Worm (Caenorhabditis elegans) whole organism, L4 larva: ENCODE data around the gene haf-2.
A peak's percentile ranks its signal among the peaks of the same experiment; 100 is the strongest.

Experiments used
- F37D6.2 ChIP-seq: sonication (generic microtip); optimal IDR thresholded peaks from 2 replicates; lab custom pipeline; 2016; ENCODE audit warnings: mild to moderate bottlenecking, missing genetic modification characterization, missing compliant biosample characterization
- T26A8.4 ChIP-seq: fragments of 200-800 bp; sonication (Bioruptor generic); IDR thresholded peaks from 2 replicates; pipeline ENCODE4 v1.3.6; 2022; ENCODE audit warnings: missing genetic modification characterization, missing compliant biosample characterization
- Y48G9A.11 ChIP-seq: fragments of 200-800 bp; sonication (Bioruptor generic); IDR thresholded peaks from 2 replicates; pipeline ENCODE4 v1.3.6; 2022; ENCODE audit warnings: missing genetic modification reagents, missing genetic modification characterization, missing compliant biosample characterization
- aha-1 ChIP-seq: fragments of 150-350 bp; peaks from one replicate; lab custom pipeline; 2014; ENCODE audit warnings: missing biosample characterization, missing genetic modification characterization
- ceh-44 ChIP-seq: fragments of 200-800 bp; sonication (Bioruptor generic); IDR thresholded peaks from 2 replicates; pipeline ENCODE4 v1.3.6; 2022; ENCODE audit warnings: missing genetic modification reagents, missing genetic modification characterization, missing compliant biosample characterization
- ces-1 ChIP-seq: fragments of 150-350 bp; sonication (generic microtip); optimal IDR thresholded peaks from 4 replicates; lab custom pipeline; 2014; ENCODE audit warnings: missing biosample characterization, missing genetic modification reagents, missing genetic modification characterization
- daf-16 ChIP-seq, 3 experiments: sonication (generic microtip); optimal IDR thresholded peaks; 2 replicates each; lab custom pipeline; 2016 to 2017; ENCODE audit warnings: missing genetic modification characterization in 3 of 3, missing genetic modification reagents in 3 of 3, mild to moderate bottlenecking in 2 of 3, missing compliant biosample characterization in 2 of 3, missing biosample characterization in 1 of 3, moderate library complexity in 1 of 3
- dmd-8 ChIP-seq: fragments of 200-800 bp; sonication (Bioruptor generic); IDR thresholded peaks from 2 replicates; pipeline ENCODE4 v1.3.6; 2022; ENCODE audit warnings: missing genetic modification characterization, missing compliant biosample characterization
- dpl-1 ChIP-seq: fragments of 150-350 bp; optimal IDR thresholded peaks from 2 replicates; lab custom pipeline; 2014; ENCODE audit warnings: missing biosample characterization, missing genetic modification reagents, missing genetic modification characterization
- duxl-1 ChIP-seq: sonication (generic microtip); optimal IDR thresholded peaks from 2 replicates; lab custom pipeline; 2016; ENCODE audit warnings: mild to moderate bottlenecking, missing genetic modification characterization, moderate library complexity, missing compliant biosample characterization; ENCODE audit not compliant: poor library complexity
- gei-8 ChIP-seq: fragments of 200-800 bp; sonication (Bioruptor generic); optimal IDR thresholded peaks from 2 replicates; lab custom pipeline; 2018; ENCODE audit warnings: mild to moderate bottlenecking, missing genetic modification characterization, missing compliant biosample characterization
- hif-1 ChIP-seq, 2 experiments: sonication (generic microtip); optimal IDR thresholded peaks; 2 replicates each; lab custom pipeline; 2016 to 2017; ENCODE audit warnings: missing compliant biosample characterization in 2 of 2, missing genetic modification characterization in 2 of 2, missing genetic modification reagents in 2 of 2, missing genotype in 2 of 2, mild to moderate bottlenecking in 1 of 2
- hlh-11 ChIP-seq: fragments of 200-800 bp; sonication (Bioruptor generic); optimal IDR thresholded peaks from 2 replicates; lab custom pipeline; 2018; ENCODE audit warnings: mild to moderate bottlenecking, missing genetic modification characterization, missing compliant biosample characterization
- hlh-30 ChIP-seq: sonication (generic microtip); optimal IDR thresholded peaks from 2 replicates; lab custom pipeline; 2017; ENCODE audit warnings: antibody characterized with exemption, mild to moderate bottlenecking, missing genetic modification characterization, missing compliant biosample characterization; ENCODE audit not compliant: insufficient read depth
- lin-29 ChIP-seq: fragments of 200-800 bp; sonication (Bioruptor generic); IDR thresholded peaks from 2 replicates; pipeline ENCODE4 v1.3.6; 2022; ENCODE audit warnings: missing genetic modification reagents, missing genetic modification characterization, missing compliant biosample characterization
- lin-38 ChIP-seq: fragments of 200-800 bp; sonication (Bioruptor generic); IDR thresholded peaks from 2 replicates; pipeline ENCODE4 v1.3.6; 2022; ENCODE audit warnings: missing genetic modification reagents, missing genetic modification characterization, missing compliant biosample characterization
- lin-39 ChIP-seq: fragments of 150-350 bp; optimal IDR thresholded peaks from 2 replicates; lab custom pipeline; 2014; ENCODE audit warnings: missing biosample characterization, missing genetic modification reagents, missing genetic modification characterization
- lir-3 ChIP-seq: sonication (generic microtip); optimal IDR thresholded peaks from 2 replicates; lab custom pipeline; 2016; ENCODE audit warnings: mild to moderate bottlenecking, missing genetic modification characterization, missing compliant biosample characterization
- mdl-1 ChIP-seq, 2 experiments: fragments of 150-350 bp in 1 of 2; sonication (generic microtip) in 1 of 2; optimal IDR thresholded peaks; 2 replicates each; lab custom pipeline; 2014 to 2017; ENCODE audit warnings: missing biosample characterization in 2 of 2, missing genetic modification characterization in 2 of 2
- mep-1 ChIP-seq: fragments of 150-350 bp; sonication (generic microtip); optimal IDR thresholded peaks from 3 replicates; lab custom pipeline; 2014; ENCODE audit warnings: missing biosample characterization, missing genetic modification characterization
- mes-2 ChIP-seq: sonication (generic microtip); optimal IDR thresholded peaks from 2 replicates; lab custom pipeline; 2016; ENCODE audit warnings: missing genotype, mild to moderate bottlenecking, missing genetic modification characterization, missing compliant biosample characterization; ENCODE audit not compliant: poor library complexity, severe bottlenecking
- mxl-3 ChIP-seq: fragments of 200-800 bp; sonication (Bioruptor generic); optimal IDR thresholded peaks from 2 replicates; lab custom pipeline; 2018; ENCODE audit warnings: mild to moderate bottlenecking, missing genetic modification characterization, missing compliant biosample characterization
- nhr-102 ChIP-seq: sonication (generic microtip); optimal IDR thresholded peaks from 2 replicates; lab custom pipeline; 2016; ENCODE audit warnings: mild to moderate bottlenecking, missing genetic modification characterization, moderate library complexity, missing compliant biosample characterization
- nhr-111 ChIP-seq: fragments of 200-800 bp; sonication (Bioruptor generic); optimal IDR thresholded peaks from 2 replicates; lab custom pipeline; 2018; ENCODE audit warnings: mild to moderate bottlenecking, missing genetic modification characterization, missing compliant biosample characterization
- nhr-237 ChIP-seq: sonication (generic microtip); optimal IDR thresholded peaks from 2 replicates; lab custom pipeline; 2017; ENCODE audit warnings: missing biosample characterization, missing genetic modification characterization
- nhr-25 ChIP-seq: sonication (generic microtip); optimal IDR thresholded peaks from 2 replicates; lab custom pipeline; 2017; ENCODE audit warnings: missing genetic modification characterization, mild to moderate bottlenecking, missing compliant biosample characterization, antibody characterized with exemption, moderate library complexity, borderline replicate concordance; ENCODE audit not compliant: insufficient read depth
- nhr-28 ChIP-seq: fragments of 150-350 bp; optimal IDR thresholded peaks from 2 replicates; lab custom pipeline; 2014; ENCODE audit warnings: missing biosample characterization, missing genetic modification characterization
- nhr-41 ChIP-seq: fragments of 200-800 bp; sonication (Bioruptor generic); IDR thresholded peaks from 2 replicates; pipeline ENCODE4 v1.3.6; 2022; ENCODE audit warnings: missing genetic modification reagents, missing genetic modification characterization, missing compliant biosample characterization
- nhr-42 ChIP-seq: fragments of 200-800 bp; sonication (Bioruptor generic); IDR thresholded peaks from 2 replicates; pipeline ENCODE4 v1.3.6; 2022; ENCODE audit warnings: missing genetic modification characterization, missing compliant biosample characterization
- nhr-48 ChIP-seq: sonication (generic microtip); optimal IDR thresholded peaks from 2 replicates; lab custom pipeline; 2016; ENCODE audit warnings: mild to moderate bottlenecking, missing genetic modification characterization, missing compliant biosample characterization
- nhr-6 ChIP-seq: fragments of 150-350 bp; optimal IDR thresholded peaks from 2 replicates; lab custom pipeline; 2014; ENCODE audit warnings: missing biosample characterization, missing genetic modification characterization
- nhr-77 ChIP-seq: fragments of 150-350 bp; optimal IDR thresholded peaks from 2 replicates; lab custom pipeline; 2014; ENCODE audit warnings: missing biosample characterization, missing genetic modification characterization
- php-3 ChIP-seq: fragments of 200-800 bp; sonication (Bioruptor generic); IDR thresholded peaks from 2 replicates; pipeline ENCODE4 v1.3.6; 2022; ENCODE audit warnings: missing genetic modification reagents, missing genetic modification characterization, missing compliant biosample characterization
- rbr-2 ChIP-seq: sonication (generic microtip); optimal IDR thresholded peaks from 2 replicates; lab custom pipeline; 2016; ENCODE audit warnings: missing genotype, missing genetic modification characterization, missing compliant biosample characterization
- sdz-12 ChIP-seq: fragments of 200-800 bp; sonication (Bioruptor generic); optimal IDR thresholded peaks from 2 replicates; lab custom pipeline; 2018; ENCODE audit warnings: mild to moderate bottlenecking, missing genetic modification characterization, missing compliant biosample characterization
- unc-62 ChIP-seq, 3 experiments: fragments of 150-350 bp in 1 of 3; sonication (generic microtip); optimal IDR thresholded peaks in 2 of 3; peaks in 1 of 3; 1 replicate in 1 of 3; 2 replicates in 2 of 3; lab custom pipeline; 2014 to 2017; ENCODE audit warnings: missing biosample characterization in 3 of 3, missing genetic modification characterization in 3 of 3, missing genetic modification reagents in 3 of 3, missing genotype in 1 of 3
- vab-7 ChIP-seq: fragments of 200-800 bp; sonication (Bioruptor generic); IDR thresholded peaks from 2 replicates; pipeline ENCODE4 v1.3.6; 2022; ENCODE audit warnings: missing genetic modification reagents, missing genetic modification characterization, missing compliant biosample characterization
- zfp-2 ChIP-seq: sonication (generic microtip); optimal IDR thresholded peaks from 2 replicates; lab custom pipeline; 2016; ENCODE audit warnings: mild to moderate bottlenecking, missing genetic modification characterization, missing compliant biosample characterization

Gene haf-2

DNA sequence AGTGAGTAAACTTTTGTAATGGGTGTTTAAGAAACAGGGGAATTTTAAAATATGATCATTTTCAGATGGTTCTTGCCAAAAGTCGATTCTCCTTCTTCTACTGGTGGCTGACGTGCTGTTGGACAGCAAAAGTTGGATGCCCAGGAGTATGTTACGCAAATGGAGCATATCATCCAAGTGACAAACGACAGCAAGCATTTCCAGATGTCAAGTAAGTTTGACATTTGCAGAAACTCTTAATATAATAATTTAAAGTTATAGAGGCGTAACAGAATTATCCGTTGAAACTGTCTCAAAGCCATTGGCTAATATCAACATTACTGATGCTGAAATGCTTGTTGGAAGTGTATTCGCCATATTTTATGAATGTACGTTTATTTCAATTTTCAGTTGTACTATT lies 8.2 kb downstream of the haf-2 start:
- no peak for TF ChIP-seq mes-2 (tag; lab: Kevin White, UChicago)
- TF ChIP-seq duxl-1 (tag; lab: Kevin White, UChicago), result peak; percentile 38
- 0 out of 2 replicates have a peak, but pooled peaks have one; percentile 26 for TF ChIP-seq T26A8.4 (GFP tag; lab: Robert Waterston, UW)
- TF ChIP-seq unc-62 (GFP tag; optimal IDR thresholded peaks at IDR 0.05 in 1 of 2; lab: Kevin White, UChicago), result peak in 1 of 2 experiments; percentile 25
- TF ChIP-seq unc-62 (tag; optimal IDR thresholded peaks at IDR 0.05; lab: Kevin White, UChicago), result no peak
- peak; percentile 71 for TF ChIP-seq aha-1
- no peak for TF ChIP-seq ceh-44
- TF ChIP-seq, all 104 proteins: peak for 4

DNA sequence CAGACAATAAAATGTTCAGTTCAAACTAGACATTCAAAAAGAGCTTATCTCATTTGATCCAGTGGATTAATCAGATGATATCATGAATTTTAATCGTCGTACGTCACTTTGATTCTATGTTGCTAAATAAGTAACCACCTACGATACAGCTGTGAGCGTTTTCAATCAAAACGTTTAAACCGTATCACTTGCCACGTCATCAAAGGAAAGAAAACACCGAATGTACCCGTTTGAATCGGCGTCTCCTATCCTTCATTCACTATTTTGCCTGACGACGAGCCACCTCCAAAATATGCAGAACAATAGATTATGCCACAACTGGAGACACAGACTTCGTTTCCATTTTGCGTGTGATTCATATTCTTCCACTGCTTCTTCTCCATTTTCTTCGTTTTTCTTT lies 10.4 kb downstream of the haf-2 start:
- peak in 1 of 2 experiments; percentile 98 for TF ChIP-seq unc-62 (GFP tag; optimal IDR thresholded peaks at IDR 0.05 in 1 of 2; lab: Kevin White, UChicago)
- no peak for TF ChIP-seq unc-62 (tag; optimal IDR thresholded peaks at IDR 0.05; lab: Kevin White, UChicago)
- TF ChIP-seq hlh-11, result peak; percentile 4
- no peak for TF ChIP-seq Y48G9A.11 (GFP tag; lab: Robert Waterston, UW)

DNA sequence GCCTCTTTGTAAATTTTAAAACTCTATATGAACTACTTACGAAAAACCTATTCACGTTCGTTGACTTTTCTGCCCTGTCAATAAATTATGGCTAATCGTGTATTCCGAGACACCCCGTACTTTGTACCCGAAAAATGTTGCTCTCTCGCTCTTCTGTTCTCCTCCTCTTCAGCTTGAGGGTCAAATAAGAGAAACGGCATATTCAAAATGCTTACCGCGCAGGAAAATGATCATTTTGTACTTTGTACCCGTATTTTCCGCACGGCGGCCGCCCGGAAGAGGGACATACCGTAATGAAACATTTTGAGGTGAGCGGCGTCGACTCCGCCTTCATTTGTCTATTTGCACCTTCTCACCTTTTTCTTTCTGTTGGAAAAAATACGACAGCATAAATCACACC lies 12.6 kb downstream of the haf-2 start:
- TF ChIP-seq aha-1 (peak; percentile 6), dmd-8 (GFP tag; lab: Robert Waterston, UW) (0 out of 2 replicates have a peak, but pooled peaks have one; percentile 16), T26A8.4 (GFP tag; lab: Robert Waterston, UW) (0 out of 2 replicates have a peak, but pooled peaks have one; percentile 8), lin-39 (no peak)

DNA sequence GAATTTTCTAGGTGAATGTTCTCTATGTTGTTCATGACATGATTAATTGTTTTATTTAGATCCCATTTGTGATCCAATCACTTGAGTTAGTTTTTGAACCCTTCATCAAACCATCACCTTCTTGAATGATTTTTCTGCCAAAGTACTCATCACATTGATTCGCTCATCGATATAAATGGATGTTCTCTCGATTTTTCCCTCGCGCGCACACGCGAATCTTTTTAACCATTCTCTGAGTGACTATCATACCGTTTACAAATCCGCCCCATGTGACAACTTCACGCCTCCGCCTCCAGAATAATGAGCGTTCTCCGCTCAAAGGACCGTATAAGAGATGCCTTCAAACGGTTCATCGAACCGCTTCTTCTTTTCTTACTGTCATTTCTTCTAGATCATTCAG lies 13.3 kb downstream of the haf-2 start:
- TF ChIP-seq lir-3 (tag; lab: Kevin White, UChicago), result no peak
- TF ChIP-seq aha-1, result peak; percentile 56
- TF ChIP-seq mdl-1 (tag; optimal IDR thresholded peaks at IDR 0.05; lab: Kevin White, UChicago), result peak; percentile 25 to 78
- TF ChIP-seq hlh-30 (tag; lab: Kevin White, UChicago), result peak; percentile 29
- peak; percentile 62 for TF ChIP-seq mxl-3 (GFP tag; lab: Kevin White, UChicago)
- TF ChIP-seq hlh-11, result peak; percentile 62
- TF ChIP-seq mep-1, result peak; percentile 13
- TF ChIP-seq nhr-28 (tag; lab: Kevin White, UChicago), result peak; percentile 74
- TF ChIP-seq unc-62 (GFP tag; optimal IDR thresholded peaks at IDR 0.05 in 1 of 2; lab: Kevin White, UChicago), result peak in 1 of 2 experiments; percentile 98
- TF ChIP-seq unc-62 (tag; optimal IDR thresholded peaks at IDR 0.05; lab: Kevin White, UChicago), result no peak
- TF ChIP-seq vab-7 (GFP tag; lab: Robert Waterston, UW), result no peak
- peak; percentile 40 for TF ChIP-seq nhr-48 (tag; lab: Kevin White, UChicago)
- no peak for TF ChIP-seq nhr-6
- TF ChIP-seq daf-16 (GFP tag; optimal IDR thresholded peaks at IDR 0.05; lab: Kevin White, UChicago), result no peak
- no peak for TF ChIP-seq daf-16 (tag; optimal IDR thresholded peaks at IDR 0.05; lab: Kevin White, UChicago)

DNA sequence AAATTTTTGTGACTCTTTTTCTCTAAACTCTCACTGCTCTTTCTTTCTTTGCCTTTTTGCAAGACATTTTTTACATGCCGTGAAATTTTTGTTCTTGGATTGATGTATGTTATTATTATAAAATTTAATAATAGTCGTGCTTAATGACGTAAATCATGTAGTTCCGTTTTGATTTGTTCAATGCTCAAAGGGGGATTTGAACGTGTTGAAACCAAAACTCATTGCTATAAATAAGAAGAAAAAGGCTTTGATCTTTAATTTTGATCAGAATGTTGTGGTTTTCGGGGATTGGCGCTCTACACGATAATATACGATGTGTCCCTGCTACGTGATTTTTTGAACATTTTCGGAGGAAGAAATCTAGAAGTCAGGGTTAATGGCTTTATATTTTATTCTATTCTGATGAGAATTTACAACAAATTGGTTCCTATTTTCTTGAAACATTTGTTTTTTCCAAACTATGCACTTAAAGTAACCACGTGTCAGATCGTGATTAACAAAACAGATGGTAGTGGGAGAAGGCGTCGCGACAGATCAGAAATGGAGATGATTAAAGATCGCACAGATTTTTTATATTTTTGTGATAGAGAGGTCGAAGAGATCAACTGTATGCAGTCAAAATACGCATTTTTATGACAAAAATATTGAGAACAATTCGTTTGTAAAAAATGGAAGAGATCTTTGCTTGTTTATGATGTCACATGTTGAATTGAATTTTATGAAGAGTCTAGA lies 14.5 kb downstream of the haf-2 start:
- TF ChIP-seq lin-29 (GFP tag; lab: Robert Waterston, UW) (no peak), aha-1 (peak; percentile 97), nhr-111 (GFP tag; lab: Kevin White, UChicago) (no peak), nhr-41 (GFP tag; lab: Robert Waterston, UW) (no peak), php-3 (no peak), gei-8 (GFP tag; lab: Kevin White, UChicago) (no peak), nhr-102 (tag; lab: Kevin White, UChicago) (no peak), Y48G9A.11 (GFP tag; lab: Robert Waterston, UW) (no peak), mep-1 (no peak), unc-62 (GFP tag; optimal IDR thresholded peaks at IDR 0.05 in 1 of 2; lab: Kevin White, UChicago) (peak in 1 of 2 experiments; percentile 26), unc-62 (tag; optimal IDR thresholded peaks at IDR 0.05; lab: Kevin White, UChicago) (no peak), zfp-2 (tag; lab: Kevin White, UChicago) (no peak), sdz-12 (GFP tag; lab: Kevin White, UChicago) (no peak), ces-1 (no peak), dpl-1 (GFP tag; lab: Kevin White, UChicago) (no peak), nhr-42 (GFP tag; lab: Robert Waterston, UW) (no peak), hif-1 (tag; optimal IDR thresholded peaks at IDR 0.05; lab: Kevin White, UChicago) (peak; percentile 55 to 73), rbr-2 (no peak), nhr-6 (no peak), nhr-237 (tag; lab: Kevin White, UChicago) (no peak), nhr-25 (tag; lab: Kevin White, UChicago) (no peak), lin-39 (no peak), F37D6.2 (tag; lab: Kevin White, UChicago) (no peak), nhr-77 (tag; lab: Kevin White, UChicago) (no peak), lin-38 (GFP tag; lab: Robert Waterston, UW) (no peak)
